Fruit fly (Drosophila melanogaster) whole organism, wandering third instar larva: ENCODE results near the gene CG15399.

ENCODE experiments used
- fru ChIP-seq: fragments of 200-800 bp; sonication (Bioruptor generic); optimal IDR thresholded peaks from 3 replicates; lab custom pipeline; 2016; ENCODE audit warnings: missing biosample characterization, mild to moderate bottlenecking, missing genetic modification characterization
- h ChIP-seq: fragments of 200-800 bp; sonication (Bioruptor generic); optimal IDR thresholded peaks from 3 replicates; lab custom pipeline; 2016; ENCODE audit warnings: missing biosample characterization, mild to moderate bottlenecking, missing genetic modification characterization
- rgr ChIP-seq: fragments of 200-800 bp; sonication (Bioruptor generic); optimal IDR thresholded peaks from 3 replicates; lab custom pipeline; 2016; ENCODE audit warnings: missing biosample characterization, mild to moderate bottlenecking, missing genetic modification characterization

dm6 chr2L:2765659-2766373, 5.8 kb downstream of the CG15399 start, which contains the start of the genes Snx21 and aph-1:
- TF ChIP-seq rgr (GFP tag; lab: Kevin White, UChicago) (peak; percentile 91), h (peak; percentile 88), fru (GFP tag; lab: Kevin White, UChicago) (peak; percentile 90)
